Worm (Caenorhabditis elegans): ENCODE results near the gene srh-67.

DNA sequence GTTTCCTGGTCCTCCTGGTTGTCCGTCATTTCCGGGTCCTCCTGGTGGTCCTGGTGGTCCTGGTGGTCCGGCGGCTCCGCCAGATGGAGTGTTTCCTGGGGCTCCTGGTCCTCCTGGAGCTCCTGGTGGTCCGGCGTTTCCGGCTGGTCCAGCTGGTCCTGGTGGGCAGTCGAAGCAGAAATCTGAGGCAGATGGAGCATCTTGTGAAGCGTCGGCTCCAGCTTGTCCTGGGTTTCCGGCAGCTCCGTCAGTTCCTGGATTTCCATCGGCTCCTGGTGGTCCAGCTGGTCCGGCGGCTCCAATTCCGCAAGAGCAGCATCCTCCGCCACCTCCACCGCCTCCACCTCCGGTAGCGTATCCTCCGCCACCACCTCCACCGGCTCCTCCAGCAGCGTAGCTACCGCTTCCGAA, 14.7 kb upstream of the srh-67 start:
- TF ChIP-seq ceh-40 (GFP tag; IDR thresholded peaks at IDR 0.05), result no peak
- TF ChIP-seq lin-54 (GFP tag; optimal IDR thresholded peaks at IDR 0.05), result no peak
- no peak for TF ChIP-seq tbp1 (GFP tag; optimal IDR thresholded peaks at IDR 0.05)
- TF ChIP-seq snpc-4 (GFP tag; optimal IDR thresholded peaks at IDR 0.05), result no peak
- TF ChIP-seq snpc-4 (tag; optimal IDR thresholded peaks at IDR 0.05), result no peak
